Worm (Caenorhabditis elegans): ENCODE results near the gene cdh-8.

DNA sequence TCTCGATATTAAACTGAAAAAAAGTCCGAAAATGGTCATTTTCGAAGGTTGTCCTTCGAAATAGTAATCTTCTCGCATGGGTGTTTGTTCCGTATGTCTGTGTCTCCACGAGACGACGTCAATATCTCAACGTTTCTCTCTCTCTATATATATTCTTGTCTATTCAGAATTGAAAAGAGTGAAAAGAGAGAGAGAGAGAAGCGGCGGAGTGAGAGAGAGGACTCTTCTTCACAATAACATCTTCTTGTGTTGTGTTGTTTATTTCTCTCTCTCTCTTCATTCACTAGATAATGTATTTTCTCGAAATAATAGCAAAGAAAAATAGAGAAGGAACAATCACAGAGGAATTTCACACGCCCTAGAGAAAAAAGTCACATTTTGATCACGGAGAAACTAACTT is 26.8 kb downstream of the cdh-8 start:
- TF ChIP-seq ama-1 (optimal IDR thresholded peaks at IDR 0.05) (no peak), aly-1 (tag; optimal IDR thresholded peaks at IDR 0.05) (no peak), ets-7 (tag; optimal IDR thresholded peaks at IDR 0.05) (no peak), flt-1 (GFP tag; IDR thresholded peaks at IDR 0.05) (no peak), hnd-1 (tag; optimal IDR thresholded peaks at IDR 0.05) (no peak), F13C5.2 (tag; optimal IDR thresholded peaks at IDR 0.05) (no peak), tra-4 (tag; optimal IDR thresholded peaks at IDR 0.05) (no peak), ceh-13 (GFP tag; optimal IDR thresholded peaks at IDR 0.05) (no peak), tbx-37 (GFP tag; conservative IDR thresholded peaks at IDR 0.05) (no peak), tbx-11 (GFP tag; IDR thresholded peaks at IDR 0.05) (no peak), scrt-1 (GFP tag; IDR thresholded peaks at IDR 0.05) (no peak), hmg-4 (GFP tag; optimal IDR thresholded peaks at IDR 0.05) (no peak), B0310.2 (tag; optimal IDR thresholded peaks at IDR 0.05) (no peak)
